Worm (Caenorhabditis elegans) whole organism, young adult: ENCODE results near the gene snfc-5.

ENCODE experiments used
- B0035.1 ChIP-seq: sonication (generic microtip); optimal IDR thresholded peaks from 2 replicates; lab custom pipeline; 2016; ENCODE audit warnings: missing genetic modification characterization, mild to moderate bottlenecking, missing compliant biosample characterization, missing genotype, missing genetic modification reagents
- C17E4.6 ChIP-seq: fragments of 200-800 bp; sonication (Bioruptor generic); IDR thresholded peaks from 2 replicates; pipeline ENCODE4 v1.3.6; 2022; ENCODE audit warnings: missing genetic modification reagents, missing genetic modification characterization, missing compliant biosample characterization
- D2030.7 ChIP-seq: fragments of 200-800 bp; sonication (Bioruptor generic); IDR thresholded peaks from 2 replicates; pipeline ENCODE4 v1.3.6; 2022; ENCODE audit warnings: missing genetic modification reagents, missing genetic modification characterization, missing compliant biosample characterization
- F23B12.7 ChIP-seq: sonication (generic microtip); optimal IDR thresholded peaks from 2 replicates; lab custom pipeline; 2017; ENCODE audit warnings: missing genetic modification characterization, mild to moderate bottlenecking, missing compliant biosample characterization, antibody characterized with exemption, moderate library complexity; ENCODE audit not compliant: insufficient read depth
- F33H1.4 ChIP-seq: fragments of 200-800 bp; sonication (Bioruptor generic); IDR thresholded peaks from 2 replicates; pipeline ENCODE4 v1.3.6; 2022; ENCODE audit warnings: missing genetic modification reagents, missing genetic modification characterization, missing compliant biosample characterization
- F49E8.2 ChIP-seq: sonication (generic microtip); optimal IDR thresholded peaks from 3 replicates; lab custom pipeline; 2017; ENCODE audit warnings: missing genetic modification characterization, mild to moderate bottlenecking, missing compliant biosample characterization, antibody characterized with exemption, moderate library complexity; ENCODE audit not compliant: insufficient read depth
- F52B5.7 ChIP-seq: sonication (generic microtip); optimal IDR thresholded peaks from 2 replicates; lab custom pipeline; 2016; ENCODE audit warnings: mild to moderate bottlenecking, missing genetic modification characterization, missing compliant biosample characterization
- K11D2.4 ChIP-seq: fragments of 200-800 bp; sonication (Bioruptor generic); IDR thresholded peaks from 2 replicates; pipeline ENCODE4 v1.3.6; 2022; ENCODE audit warnings: missing genetic modification reagents, missing genetic modification characterization, missing compliant biosample characterization
- aptf-3 ChIP-seq: fragments of 200-800 bp; sonication (Bioruptor generic); IDR thresholded peaks from 2 replicates; pipeline ENCODE4 v1.3.6; 2022; ENCODE audit warnings: missing genetic modification characterization, missing compliant biosample characterization
- bed-1 ChIP-seq: fragments of 200-800 bp; sonication (Bioruptor generic); IDR thresholded peaks from 2 replicates; pipeline ENCODE4 v1.3.6; 2022; ENCODE audit warnings: missing genetic modification reagents, missing genetic modification characterization, missing compliant biosample characterization
- ceh-100 ChIP-seq: fragments of 200-800 bp; sonication (Bioruptor generic); IDR thresholded peaks from 2 replicates; pipeline ENCODE4 v1.3.6; 2022; ENCODE audit warnings: missing genetic modification reagents, missing genetic modification characterization, missing compliant biosample characterization
- ceh-27 ChIP-seq: fragments of 200-800 bp; sonication (Bioruptor generic); optimal IDR thresholded peaks from 2 replicates; lab custom pipeline; 2018; ENCODE audit warnings: mild to moderate bottlenecking, missing genetic modification characterization, moderate library complexity, missing compliant biosample characterization
- ceh-91 ChIP-seq: fragments of 200-800 bp; sonication (Bioruptor generic); IDR thresholded peaks from 2 replicates; pipeline ENCODE4 v1.3.6; 2022; ENCODE audit warnings: missing genetic modification reagents, missing genetic modification characterization, missing compliant biosample characterization
- dox-1 ChIP-seq: fragments of 200-800 bp; sonication (Bioruptor generic); IDR thresholded peaks from 2 replicates; pipeline ENCODE4 v1.3.6; 2022; ENCODE audit warnings: missing genetic modification reagents, missing genetic modification characterization, missing compliant biosample characterization
- dpl-1 ChIP-seq: fragments of 150-350 bp; optimal IDR thresholded peaks from 2 replicates; lab custom pipeline; 2014; ENCODE audit warnings: missing biosample characterization, missing genetic modification reagents, missing genetic modification characterization
- efl-1 ChIP-seq: fragments of 150-350 bp; optimal IDR thresholded peaks from 2 replicates; lab custom pipeline; 2014; ENCODE audit warnings: missing biosample characterization, missing genetic modification reagents, missing genetic modification characterization
- egl-18 ChIP-seq: fragments of 200-800 bp; sonication (Bioruptor generic); IDR thresholded peaks from 2 replicates; pipeline ENCODE4 v1.3.6; 2022; ENCODE audit warnings: missing genetic modification reagents, missing genetic modification characterization, missing compliant biosample characterization
- gei-17 ChIP-seq: fragments of 200-800 bp; sonication (Bioruptor generic); optimal IDR thresholded peaks from 2 replicates; lab custom pipeline; 2018; ENCODE audit warnings: mild to moderate bottlenecking, missing genetic modification characterization, missing compliant biosample characterization
- him-1 ChIP-seq: sonication (generic microtip); optimal IDR thresholded peaks from 2 replicates; lab custom pipeline; 2016; ENCODE audit warnings: missing genotype, missing genetic modification reagents, missing genetic modification characterization, missing compliant biosample characterization
- hmg-1.2 ChIP-seq: fragments of 200-800 bp; sonication (Bioruptor generic); IDR thresholded peaks from 2 replicates; pipeline ENCODE4 v1.3.6; 2022; ENCODE audit warnings: missing genetic modification reagents, missing genetic modification characterization, missing compliant biosample characterization
- hmg-20 ChIP-seq: fragments of 200-800 bp; sonication (Bioruptor generic); IDR thresholded peaks from 2 replicates; pipeline ENCODE4 v1.3.6; 2022; ENCODE audit warnings: missing genetic modification reagents, missing genetic modification characterization, missing compliant biosample characterization
- lag-1 ChIP-seq: fragments of 200-800 bp; sonication (Bioruptor generic); IDR thresholded peaks from 2 replicates; pipeline ENCODE4 v1.3.6; 2022; ENCODE audit warnings: missing genetic modification reagents, missing genetic modification characterization, missing compliant biosample characterization
- lin-26 ChIP-seq: fragments of 200-800 bp; sonication (Bioruptor generic); IDR thresholded peaks from 2 replicates; pipeline ENCODE4 v1.3.6; 2022; ENCODE audit warnings: missing genetic modification reagents, missing genetic modification characterization, missing compliant biosample characterization
- lin-35 ChIP-seq, 3 experiments: fragments of 150-350 bp in 2 of 3; sonication (generic microtip) in 1 of 3; optimal IDR thresholded peaks; 2 replicates each; lab custom pipeline; 2014 to 2018; ENCODE audit warnings: missing biosample characterization in 3 of 3, missing genetic modification characterization in 3 of 3, missing genetic modification reagents in 3 of 3
- lin-54 ChIP-seq: fragments of 200-800 bp; sonication (Bioruptor generic); optimal IDR thresholded peaks from 2 replicates; lab custom pipeline; 2018; ENCODE audit warnings: mild to moderate bottlenecking, missing genetic modification characterization, missing compliant biosample characterization
- lir-1 ChIP-seq: fragments of 200-800 bp; sonication (Bioruptor generic); conservative IDR thresholded peaks from 2 replicates; pipeline ENCODE4 v1.3.6; 2022; ENCODE audit warnings: missing genetic modification reagents, missing genetic modification characterization, missing compliant biosample characterization
- madf-6 ChIP-seq: fragments of 200-800 bp; sonication (Bioruptor generic); IDR thresholded peaks from 2 replicates; pipeline ENCODE4 v1.3.6; 2022; ENCODE audit warnings: missing genetic modification reagents, missing genetic modification characterization, missing compliant biosample characterization
- madf-8 ChIP-seq: fragments of 200-800 bp; sonication (Bioruptor generic); conservative IDR thresholded peaks from 2 replicates; pipeline ENCODE4 v1.3.6; 2022; ENCODE audit warnings: missing genetic modification reagents, missing genetic modification characterization, missing compliant biosample characterization
- mes-4 ChIP-seq: sonication (generic microtip); optimal IDR thresholded peaks from 2 replicates; lab custom pipeline; 2016; ENCODE audit warnings: missing genotype, missing genetic modification characterization, missing compliant biosample characterization
- rcor-1 ChIP-seq: fragments of 200-800 bp; sonication (Bioruptor generic); IDR thresholded peaks from 2 replicates; pipeline ENCODE4 v1.3.6; 2022; ENCODE audit warnings: missing genetic modification reagents, missing genetic modification characterization, missing compliant biosample characterization
- rpc-1 ChIP-seq, 2 experiments: fragments of 150-350 bp in 1 of 2; sonication (generic microtip) in 1 of 2; optimal IDR thresholded peaks; 2 replicates each; lab custom pipeline; 2014 to 2018; ENCODE audit warnings: missing biosample characterization in 1 of 2, missing genetic modification characterization in 1 of 2, missing genetic modification reagents in 1 of 2, missing genotype in 1 of 2
- sdz-38 ChIP-seq: sonication (generic microtip); optimal IDR thresholded peaks from 2 replicates; lab custom pipeline; 2016; ENCODE audit warnings: missing genotype, missing genetic modification characterization, missing compliant biosample characterization
- snpc-1.1 ChIP-seq: sonication (generic microtip); optimal IDR thresholded peaks from 2 replicates; lab custom pipeline; 2017; ENCODE audit warnings: missing genetic modification characterization, mild to moderate bottlenecking, missing compliant biosample characterization, antibody characterized with exemption, moderate library complexity, missing genotype, missing genetic modification reagents; ENCODE audit not compliant: insufficient read depth
- snpc-1.3 ChIP-seq: sonication (generic microtip); optimal IDR thresholded peaks from 2 replicates; lab custom pipeline; 2017; ENCODE audit warnings: missing genetic modification characterization, mild to moderate bottlenecking, missing compliant biosample characterization, antibody characterized with exemption, moderate library complexity, missing genotype, missing genetic modification reagents; ENCODE audit not compliant: insufficient read depth
- snpc-3.4 ChIP-seq: sonication (generic microtip); optimal IDR thresholded peaks from 2 replicates; lab custom pipeline; 2017; ENCODE audit warnings: missing genetic modification characterization, mild to moderate bottlenecking, missing compliant biosample characterization, antibody characterized with exemption, moderate library complexity, missing genotype, missing genetic modification reagents
- snpc-4 ChIP-seq, 5 experiments: fragments of 150-350 bp in 1 of 5; sonication (generic microtip) in 4 of 5; optimal IDR thresholded peaks; 2 replicates each; lab custom pipeline; 2014 to 2018; ENCODE audit warnings: missing genetic modification characterization in 5 of 5, missing biosample characterization in 3 of 5, antibody characterized with exemption in 2 of 5, mild to moderate bottlenecking in 2 of 5, missing compliant biosample characterization in 2 of 5, missing genotype in 2 of 5, moderate library complexity in 2 of 5, missing genetic modification reagents in 1 of 5
- tbp1 ChIP-seq: fragments of 200-800 bp; sonication (Bioruptor generic); optimal IDR thresholded peaks from 2 replicates; lab custom pipeline; 2018; ENCODE audit warnings: mild to moderate bottlenecking, missing genetic modification characterization, missing compliant biosample characterization
- ztf-18 ChIP-seq: sonication (generic microtip); optimal IDR thresholded peaks from 2 replicates; lab custom pipeline; 2016; ENCODE audit warnings: missing genotype, mild to moderate bottlenecking, missing genetic modification characterization, missing compliant biosample characterization

The snfc-5 gene

ce11 chrIII:4434294-4434781 lies 29.8 kb downstream of the snfc-5 start, which contains the start of gene C28A5.1 (continued):
- TF ChIP-seq lir-1 (no peak), tbp1 (GFP tag; lab: Kevin White, UChicago) (peak; percentile 39), F49E8.2 (tag; lab: Kevin White, UChicago) (peak; percentile 68), F52B5.7 (tag; lab: Kevin White, UChicago) (no peak), snpc-3.4 (tag; lab: Kevin White, UChicago) (peak; percentile 90), sdz-38 (tag; lab: Kevin White, UChicago) (no peak), lin-54 (GFP tag; lab: Kevin White, UChicago) (peak; percentile 41), efl-1 (peak; percentile 81), F23B12.7 (peak; percentile 65), hmg-1.2 (peak; percentile 26; the same call in 1 of the 2 replicates), ztf-18 (tag; lab: Kevin White, UChicago) (no peak), madf-8 (GFP tag; lab: Robert Waterston, UW) (peak; percentile 96), snpc-1.1 (peak; percentile 48), K11D2.4 (GFP tag; lab: Robert Waterston, UW) (no peak), lag-1 (GFP tag; lab: Robert Waterston, UW) (no peak), ceh-91 (peak; percentile 77), lin-26 (GFP tag; lab: Robert Waterston, UW) (no peak), F33H1.4 (GFP tag; lab: Robert Waterston, UW) (peak; percentile 95), egl-18 (GFP tag; lab: Robert Waterston, UW) (no peak), ceh-27 (GFP tag; lab: Kevin White, UChicago) (no peak), B0035.1 (tag; lab: Kevin White, UChicago) (no peak), snpc-4 (GFP tag; optimal IDR thresholded peaks at IDR 0.05; lab: Kevin White, UChicago) (peak; percentile 14), snpc-4 (tag; optimal IDR thresholded peaks at IDR 0.05; lab: Kevin White, UChicago) (peak in 2 of 4 experiments; percentile 14 to 34), gei-17 (GFP tag; lab: Kevin White, UChicago) (no peak), dpl-1 (GFP tag; lab: Kevin White, UChicago) (peak; percentile 44), madf-6 (GFP tag; lab: Robert Waterston, UW) (peak; percentile 97), lin-35 (GFP tag; optimal IDR thresholded peaks at IDR 0.05; lab: Kevin White, UChicago) (peak in 1 of 3 experiments; percentile 41), rpc-1 (optimal IDR thresholded peaks at IDR 0.05; lab: Kevin White, UChicago) (no peak), rpc-1 (tag; optimal IDR thresholded peaks at IDR 0.05; lab: Kevin White, UChicago) (peak; percentile 13), ceh-100 (GFP tag; lab: Robert Waterston, UW) (no peak), D2030.7 (peak; percentile 91), dox-1 (GFP tag; lab: Robert Waterston, UW) (peak; percentile 79), bed-1 (no peak), him-1 (tag; lab: Kevin White, UChicago) (peak; percentile 86), hmg-20 (no peak), snpc-1.3 (tag; lab: Kevin White, UChicago) (peak; percentile 81), rcor-1 (GFP tag; lab: Robert Waterston, UW) (peak; percentile 7; the same call in 1 of the 2 replicates), mes-4 (tag; lab: Kevin White, UChicago) (no peak), aptf-3 (no peak), C17E4.6 (no peak)
